Fruit fly (Drosophila melanogaster): ENCODE data around the gene sgg.

- TF ChIP-seq CG8478 (optimal IDR thresholded peaks at IDR 0.05) (no peak), CTCF (optimal IDR thresholded peaks at IDR 0.05) (no peak)
These were observed 20.0 kb downstream of the sgg start for dm6 chrX:2653533-2654296.

All from S2 (cell line).